Worm (Caenorhabditis elegans): ENCODE measurements around the gene wdr-5.1.
A peak's percentile ranks its signal among the peaks of the same experiment; 100 is the strongest.

The wdr-5.1 gene

ce11 chrIII:3726443-3726842 lies 21.4 kb downstream of the wdr-5.1 start, which contains the start of gene gldi-5:
TSS of gene gldi-5 (minus strand) at chrIII:3726500.
- TF ChIP-seq hpl-2 (GFP tag; optimal IDR thresholded peaks at IDR 0.05) (no peak), nhr-237 (tag; optimal IDR thresholded peaks at IDR 0.05) (no peak), jun-1 (tag; optimal IDR thresholded peaks at IDR 0.05) (no peak), ceh-82 (tag; optimal IDR thresholded peaks at IDR 0.05) (no peak), ceh-90 (tag; optimal IDR thresholded peaks at IDR 0.05) (no peak), lin-14 (GFP tag; optimal IDR thresholded peaks at IDR 0.05) (no peak), hlh-17 (GFP tag; optimal IDR thresholded peaks at IDR 0.05; ENCODE audit: borderline replicate concordance) (no peak), zip-4 (GFP tag; optimal IDR thresholded peaks at IDR 0.05) (no peak), egl-13 (tag; optimal IDR thresholded peaks at IDR 0.05) (no peak), efl-3 (GFP tag; optimal IDR thresholded peaks at IDR 0.05) (no peak), nhr-11 (tag; optimal IDR thresholded peaks at IDR 0.05) (no peak)

ce11 chrIII:3729520-3729919 lies 24.4 kb downstream of the wdr-5.1 start, which contains the start of gene F34D10.9:
TSS of gene F34D10.9 (minus strand) at chrIII:3729620.
- no peak for TF ChIP-seq elt-3 (tag; optimal IDR thresholded peaks at IDR 0.05)
- TF ChIP-seq elt-2 (tag; optimal IDR thresholded peaks at IDR 0.05), result no peak
- TF ChIP-seq ceh-63 (GFP tag; optimal IDR thresholded peaks at IDR 0.05), result no peak
- TF ChIP-seq lir-3 (tag; optimal IDR thresholded peaks at IDR 0.05; ENCODE audit: poor library complexity), result no peak
- no peak for TF ChIP-seq unc-30 (tag; optimal IDR thresholded peaks at IDR 0.05)
- no peak for TF ChIP-seq C04F5.9 (tag; optimal IDR thresholded peaks at IDR 0.05)
- TF ChIP-seq lin-15B (tag; optimal IDR thresholded peaks at IDR 0.05), result no peak
- no peak for TF ChIP-seq ztf-4 (tag; optimal IDR thresholded peaks at IDR 0.05)
- TF ChIP-seq alr-1 (tag; optimal IDR thresholded peaks at IDR 0.05; ENCODE audit: borderline replicate concordance), result no peak
- TF ChIP-seq pqm-1 (tag; optimal IDR thresholded peaks at IDR 0.05), result no peak
- no peak for TF ChIP-seq tbx-2 (tag; optimal IDR thresholded peaks at IDR 0.05)
- no peak for TF ChIP-seq nhr-85 (tag)
- TF ChIP-seq lin-39 (tag; optimal IDR thresholded peaks at IDR 0.05), result no peak

ce11 chrIII:3730475-3730874 lies 25.4 kb downstream of the wdr-5.1 start, which contains the start of gene F34D10.8:
TSS of gene F34D10.8 (plus strand) at chrIII:3730775.
- TF ChIP-seq efl-1 (optimal IDR thresholded peaks at IDR 0.05) (no peak), efl-1 (GFP tag; optimal IDR thresholded peaks at IDR 0.05 in 1 of 2) (no peak), nhr-85 (tag) (peak; percentile 56)

DNA sequence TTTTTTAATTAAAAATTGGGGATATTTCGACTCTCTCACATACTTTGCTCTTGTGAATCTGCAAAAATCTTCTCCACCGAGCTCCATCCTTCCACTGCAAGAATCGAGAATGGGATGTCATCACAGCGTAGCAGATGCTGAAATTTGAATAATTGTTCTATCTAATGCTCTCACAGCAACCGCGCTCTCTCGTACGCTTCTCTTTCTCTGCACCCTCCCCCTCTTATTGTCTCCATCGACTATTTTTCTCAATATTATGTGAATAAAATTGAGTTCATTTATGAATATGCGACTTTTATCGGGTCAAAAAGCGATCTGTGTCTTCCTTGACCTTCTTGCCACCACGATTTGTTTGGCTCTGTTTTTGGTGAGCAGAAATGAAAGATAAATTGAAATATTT lies 28.9 kb downstream of the wdr-5.1 start, which contains the start of gene F34D10.3:
TSS of gene F34D10.3 (plus strand) at position 249 of the 400 bp plus-strand sequence.
- TF ChIP-seq lsy-2 (tag; optimal IDR thresholded peaks at IDR 0.05) (peak in 1 of 2 experiments; percentile 48), dpl-1 (GFP tag; optimal IDR thresholded peaks at IDR 0.05) (peak in 1 of 3 experiments; percentile 27), ceh-90 (tag; optimal IDR thresholded peaks at IDR 0.05) (no peak), fos-1 (tag; optimal IDR thresholded peaks at IDR 0.05) (no peak), lin-15B (tag; optimal IDR thresholded peaks at IDR 0.05) (no peak), lin-35 (GFP tag; optimal IDR thresholded peaks at IDR 0.05) (peak; percentile 18 to 47), nhr-76 (tag; optimal IDR thresholded peaks at IDR 0.05) (no peak), nhr-12 (tag; optimal IDR thresholded peaks at IDR 0.05) (no peak), pag-3 (tag; optimal IDR thresholded peaks at IDR 0.05; ENCODE audit: borderline replicate concordance, insufficient read depth) (no peak), efl-1 (optimal IDR thresholded peaks at IDR 0.05) (peak; percentile 3 to 18), efl-1 (GFP tag; optimal IDR thresholded peaks at IDR 0.05 in 1 of 2) (peak; percentile 6 to 51), C34B4.2 (tag; optimal IDR thresholded peaks at IDR 0.05) (no peak), ceh-63 (GFP tag; optimal IDR thresholded peaks at IDR 0.05) (no peak)

DNA sequence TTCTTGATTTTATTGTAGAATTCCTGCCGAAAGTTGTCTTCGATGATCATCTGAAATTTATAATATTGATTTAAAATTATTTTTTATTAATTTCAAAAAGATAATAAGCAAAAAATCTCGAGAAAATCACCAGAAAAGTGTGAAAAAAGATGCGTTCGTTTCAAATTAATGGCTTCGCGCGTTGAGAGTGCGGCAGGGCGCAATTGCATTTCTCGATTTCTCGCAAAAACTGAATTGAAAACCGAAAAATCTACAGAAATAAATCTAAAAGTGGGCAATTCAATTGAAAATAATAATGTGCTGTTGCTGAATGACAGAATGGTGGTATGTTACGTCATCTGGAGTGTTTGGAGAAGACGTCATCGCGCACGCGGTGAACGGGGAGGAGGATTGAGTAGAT lies 29.9 kb downstream of the wdr-5.1 start, which contains the start of gene evl-18:
TSS of gene evl-18 (minus strand) at position 50 of the 400 bp plus-strand sequence.
- TF ChIP-seq blmp-1 (tag; optimal IDR thresholded peaks at IDR 0.05) (peak; percentile 34), sup-37 (GFP tag; optimal IDR thresholded peaks at IDR 0.05) (no peak), aha-1 (tag; optimal IDR thresholded peaks at IDR 0.05) (no peak), dpl-1 (GFP tag; optimal IDR thresholded peaks at IDR 0.05) (peak; percentile 62 to 84 (median 70)), efl-1 (optimal IDR thresholded peaks at IDR 0.05) (peak; percentile 48 to 56), efl-1 (GFP tag; optimal IDR thresholded peaks at IDR 0.05 in 1 of 2) (peak; percentile 72 to 97), lin-35 (GFP tag; optimal IDR thresholded peaks at IDR 0.05) (peak; percentile 51 to 83), nhr-77 (tag; optimal IDR thresholded peaks at IDR 0.05) (no peak), lsy-2 (tag; optimal IDR thresholded peaks at IDR 0.05) (peak in 1 of 2 experiments; percentile 55), mep-1 (tag; optimal IDR thresholded peaks at IDR 0.05) (peak; percentile 37), lir-3 (tag; optimal IDR thresholded peaks at IDR 0.05; ENCODE audit: poor library complexity) (no peak)
